Fruit fly (Drosophila melanogaster) whole organism, embryonic: Measurements from ENCODE around the gene CG2962.

Source experiments
- Abd-B ChIP-seq: fragments of 200-800 bp; sonication (Bioruptor generic); optimal IDR thresholded peaks from 2 replicates; lab custom pipeline; 2018; ENCODE audit warnings: missing biosample characterization, mild to moderate bottlenecking, missing genetic modification characterization, moderate library complexity
- Adf1 ChIP-seq: fragments of 200-800 bp; sonication (Bioruptor generic); IDR thresholded peaks from 2 replicates; pipeline ENCODE4 v1.3.6; 2022; ENCODE audit warnings: missing biosample characterization, missing genetic modification characterization
- Bdp1 ChIP-seq: fragments of 200-800 bp; sonication (Bioruptor generic); optimal IDR thresholded peaks from 3 replicates; lab custom pipeline; 2016; ENCODE audit warnings: missing biosample characterization, missing genetic modification characterization
- CG10274 ChIP-seq: fragments of 200-800 bp; sonication (Bioruptor generic); optimal IDR thresholded peaks from 3 replicates; lab custom pipeline; 2017; ENCODE audit warnings: missing biosample characterization, mild to moderate bottlenecking, missing genetic modification characterization
- CG11085 ChIP-seq: fragments of 200-800 bp; sonication (Bioruptor generic); IDR thresholded peaks from 2 replicates; pipeline ENCODE4 v1.3.6; 2022; ENCODE audit warnings: missing biosample characterization, missing genetic modification characterization
- CG11504 ChIP-seq: fragments of 200-800 bp; sonication (Bioruptor generic); optimal IDR thresholded peaks from 3 replicates; lab custom pipeline; 2019; ENCODE audit warnings: missing biosample characterization, mild to moderate bottlenecking, missing genetic modification characterization, moderate library complexity
- CG12299 ChIP-seq: fragments of 200-800 bp; sonication (Bioruptor generic); optimal IDR thresholded peaks from 2 replicates; lab custom pipeline; 2018; ENCODE audit warnings: missing biosample characterization, mild to moderate bottlenecking, missing genetic modification characterization
- CG12942 ChIP-seq: fragments of 200-800 bp; sonication (Bioruptor generic); optimal IDR thresholded peaks from 3 replicates; lab custom pipeline; 2016; ENCODE audit warnings: missing biosample characterization, missing genetic modification characterization
- CG17385 ChIP-seq: fragments of 200-800 bp; sonication (Bioruptor generic); optimal IDR thresholded peaks from 3 replicates; lab custom pipeline; 2018; ENCODE audit warnings: missing biosample characterization, mild to moderate bottlenecking, missing genetic modification characterization
- CG2712 ChIP-seq: fragments of 200-800 bp; optimal IDR thresholded peaks from 3 replicates; lab custom pipeline; 2019; ENCODE audit warnings: missing biosample characterization, mild to moderate bottlenecking, missing genetic modification characterization, moderate library complexity
- CG31365 ChIP-seq: fragments of 200-800 bp; sonication (Bioruptor generic); optimal IDR thresholded peaks from 2 replicates; lab custom pipeline; 2018; ENCODE audit warnings: missing biosample characterization, mild to moderate bottlenecking, missing genetic modification characterization
- CG31388 ChIP-seq: fragments of 200-800 bp; sonication (Bioruptor generic); optimal IDR thresholded peaks from 2 replicates; lab custom pipeline; 2016; ENCODE audit warnings: missing biosample characterization, missing genetic modification characterization
- CG3407 ChIP-seq: fragments of 200-800 bp; sonication (Bioruptor generic); optimal IDR thresholded peaks from 2 replicates; lab custom pipeline; 2018; ENCODE audit warnings: missing biosample characterization, mild to moderate bottlenecking, missing genetic modification characterization
- CG3995 ChIP-seq: fragments of 200-800 bp; sonication (Bioruptor generic); optimal IDR thresholded peaks from 3 replicates; lab custom pipeline; 2016; ENCODE audit warnings: missing biosample characterization, missing genetic modification characterization
- CG4854 ChIP-seq: fragments of 200-800 bp; sonication (Bioruptor generic); optimal IDR thresholded peaks from 2 replicates; lab custom pipeline; 2016; ENCODE audit warnings: missing biosample characterization, missing genetic modification characterization, inconsistent platforms
- CG5245 ChIP-seq: fragments of 200-800 bp; sonication (Bioruptor generic); optimal IDR thresholded peaks from 3 replicates; lab custom pipeline; 2016; ENCODE audit warnings: missing biosample characterization, missing genetic modification characterization
- CG6689 ChIP-seq: fragments of 200-800 bp; sonication (Bioruptor generic); IDR thresholded peaks from 2 replicates; pipeline ENCODE4 v1.3.6; 2022; ENCODE audit warnings: missing biosample characterization, missing genetic modification characterization
- CG7271 ChIP-seq: fragments of 200-800 bp; sonication (Bioruptor generic); optimal IDR thresholded peaks from 2 replicates; lab custom pipeline; 2018; ENCODE audit warnings: missing biosample characterization, mild to moderate bottlenecking, missing genetic modification characterization, moderate library complexity
- CG7372 ChIP-seq: fragments of 200-800 bp; sonication (Bioruptor generic); IDR thresholded peaks from 2 replicates; pipeline ENCODE4 v1.3.6; 2022; ENCODE audit warnings: missing biosample characterization, missing genetic modification characterization
- CG7963 ChIP-seq: fragments of 200-800 bp; sonication (Bioruptor generic); IDR thresholded peaks from 3 replicates; pipeline ENCODE4 v1.3.6; 2022; ENCODE audit warnings: missing biosample characterization, missing genetic modification characterization; ENCODE audit not compliant: partially characterized antibody
- CG8290 ChIP-seq, 3 experiments: fragments of 200-800 bp; sonication (Bioruptor generic); optimal IDR thresholded peaks; 2 replicates each; lab custom pipeline; 2016 to 2019; ENCODE audit warnings: missing biosample characterization in 3 of 3, missing genetic modification characterization in 3 of 3, mild to moderate bottlenecking in 2 of 3, moderate library complexity in 1 of 3
- CG9876 ChIP-seq: fragments of 200-800 bp; sonication (Bioruptor generic); optimal IDR thresholded peaks from 2 replicates; lab custom pipeline; 2016; ENCODE audit warnings: missing biosample characterization, missing genetic modification characterization
- CrebB ChIP-seq: fragments of 200-800 bp; sonication (Bioruptor generic); optimal IDR thresholded peaks from 3 replicates; lab custom pipeline; 2018; ENCODE audit warnings: missing biosample characterization, mild to moderate bottlenecking, missing genetic modification characterization
- D19A ChIP-seq: fragments of 200-800 bp; optimal IDR thresholded peaks from 3 replicates; lab custom pipeline; 2019; ENCODE audit warnings: missing biosample characterization, mild to moderate bottlenecking, missing genetic modification characterization, moderate library complexity
- Dip3 ChIP-seq: fragments of 200-800 bp; sonication (Bioruptor generic); optimal IDR thresholded peaks from 3 replicates; lab custom pipeline; 2016; ENCODE audit warnings: missing biosample characterization, missing genetic modification characterization
- Dll ChIP-seq: fragments of 200-800 bp; sonication (Bioruptor generic); IDR thresholded peaks from 4 replicates; pipeline ENCODE4 v1.3.6; 2022; ENCODE audit warnings: missing biosample characterization, missing genetic modification characterization; ENCODE audit not compliant: partially characterized antibody
- Eip74EF ChIP-seq, 2 experiments: fragments of 200-800 bp in 1 of 2; fragments of >200 bp in 1 of 2; sonication (Bioruptor generic) in 1 of 2; optimal IDR thresholded peaks; 2 replicates each; lab custom pipeline; 2017 to 2019; ENCODE audit warnings: missing biosample characterization in 2 of 2, missing genetic modification characterization in 2 of 2, mild to moderate bottlenecking in 1 of 2, moderate library complexity in 1 of 2
- Fer3 ChIP-seq: fragments of 200-800 bp; sonication (Bioruptor generic); optimal IDR thresholded peaks from 2 replicates; lab custom pipeline; 2018; ENCODE audit warnings: missing biosample characterization, mild to moderate bottlenecking, missing genetic modification characterization, moderate library complexity
- H2.0 ChIP-seq: fragments of 200-800 bp; sonication (Bioruptor generic); IDR thresholded peaks from 2 replicates; pipeline ENCODE4 v1.3.6; 2022; ENCODE audit warnings: missing biosample characterization, missing genetic modification characterization
- HLH3B ChIP-seq: fragments of 200-800 bp; sonication (Bioruptor generic); IDR thresholded peaks from 2 replicates; pipeline ENCODE4 v1.3.6; 2022; ENCODE audit warnings: missing biosample characterization, missing genetic modification characterization
- Hand ChIP-seq: fragments of 200-800 bp; sonication (Bioruptor generic); optimal IDR thresholded peaks from 2 replicates; lab custom pipeline; 2017; ENCODE audit warnings: mild to moderate bottlenecking, missing biosample characterization, missing genetic modification reagents, missing genetic modification characterization
- Mad ChIP-seq: fragments of 200-800 bp; sonication (Bioruptor generic); optimal IDR thresholded peaks from 2 replicates; lab custom pipeline; 2016; ENCODE audit warnings: missing biosample characterization, missing genetic modification characterization
- Oli ChIP-seq: fragments of 200-800 bp; sonication (Bioruptor generic); optimal IDR thresholded peaks from 2 replicates; lab custom pipeline; 2018; ENCODE audit warnings: missing biosample characterization, mild to moderate bottlenecking, missing genetic modification characterization, moderate library complexity
- chm ChIP-seq: fragments of 200-800 bp; sonication (Bioruptor generic); IDR thresholded peaks from 2 replicates; pipeline ENCODE4 v1.3.6; 2022; ENCODE audit warnings: missing biosample characterization, missing genetic modification characterization
- chn ChIP-seq: fragments of 200-800 bp; sonication (Bioruptor generic); optimal IDR thresholded peaks from 2 replicates; lab custom pipeline; 2016; ENCODE audit warnings: missing biosample characterization, missing genetic modification characterization
- emc ChIP-seq: fragments of 200-800 bp; sonication (Bioruptor generic); optimal IDR thresholded peaks from 2 replicates; lab custom pipeline; 2016; ENCODE audit warnings: missing biosample characterization, missing genetic modification characterization
- ems ChIP-seq: fragments of 200-800 bp; sonication (Bioruptor generic); optimal IDR thresholded peaks from 3 replicates; lab custom pipeline; 2016; ENCODE audit warnings: missing biosample characterization, missing genetic modification characterization
- ewg ChIP-seq: fragments of 200-800 bp; sonication (Bioruptor generic); optimal IDR thresholded peaks from 3 replicates; lab custom pipeline; 2017; ENCODE audit warnings: mild to moderate bottlenecking, missing biosample characterization, missing genetic modification reagents, missing genetic modification characterization
- mam ChIP-seq: fragments of 200-800 bp; sonication (Bioruptor generic); optimal IDR thresholded peaks from 3 replicates; lab custom pipeline; 2016; ENCODE audit warnings: missing biosample characterization, missing genetic modification characterization
- pnt ChIP-seq: fragments of 200-800 bp; sonication (Bioruptor generic); optimal IDR thresholded peaks from 3 replicates; lab custom pipeline; 2016; ENCODE audit warnings: missing biosample characterization, missing genetic modification characterization
- repo ChIP-seq: fragments of 200-800 bp; sonication (Bioruptor generic); optimal IDR thresholded peaks from 2 replicates; lab custom pipeline; 2016; ENCODE audit warnings: missing biosample characterization, missing genetic modification characterization
- ro ChIP-seq: fragments of 200-800 bp; sonication (Bioruptor generic); IDR thresholded peaks from 2 replicates; pipeline ENCODE4 v1.3.6; 2022; ENCODE audit warnings: missing biosample characterization, missing genetic modification characterization
- sc ChIP-seq, 3 experiments: fragments of >200 bp in 2 of 3; fragments of 200-800 bp in 1 of 3; sonication (Bioruptor generic) in 1 of 3; optimal IDR thresholded peaks; 2 replicates in 2 of 3; 3 replicates in 1 of 3; lab custom pipeline; 2017; ENCODE audit warnings: mild to moderate bottlenecking in 1 of 3, missing biosample characterization in 1 of 3, missing genetic modification characterization in 1 of 3, missing genetic modification reagents in 1 of 3
- sd ChIP-seq: fragments of 200-800 bp; sonication (Bioruptor generic); optimal IDR thresholded peaks from 3 replicates; lab custom pipeline; 2018; ENCODE audit warnings: missing biosample characterization, mild to moderate bottlenecking, missing genetic modification characterization, moderate library complexity
- sens ChIP-seq: fragments of 200-800 bp; sonication (Bioruptor generic); peaks from one replicate; lab custom pipeline; 2016; ENCODE audit warnings: missing biosample characterization, missing genetic modification characterization
- seq ChIP-seq: fragments of 200-800 bp; sonication (Bioruptor generic); IDR thresholded peaks from 2 replicates; pipeline ENCODE4 v1.3.6; 2022; ENCODE audit warnings: missing biosample characterization, missing genetic modification characterization
- tin ChIP-seq: fragments of 200-800 bp; sonication (Bioruptor generic); optimal IDR thresholded peaks from 3 replicates; lab custom pipeline; 2016; ENCODE audit warnings: missing biosample characterization, missing genetic modification characterization
- tio ChIP-seq: fragments of 200-800 bp; sonication (Bioruptor generic); optimal IDR thresholded peaks from 2 replicates; lab custom pipeline; 2017; ENCODE audit warnings: missing biosample characterization, missing genetic modification characterization, inconsistent platforms
- tna ChIP-seq: fragments of 200-800 bp; sonication (Bioruptor generic); IDR thresholded peaks from 2 replicates; pipeline ENCODE4 v1.3.6; 2022; ENCODE audit warnings: missing biosample characterization, missing genetic modification characterization; ENCODE audit not compliant: partially characterized antibody
- trh ChIP-seq: fragments of 200-800 bp; sonication (Bioruptor generic); optimal IDR thresholded peaks from 2 replicates; lab custom pipeline; 2016; ENCODE audit warnings: missing biosample characterization, missing genetic modification characterization

The CG2962 gene

DNA sequence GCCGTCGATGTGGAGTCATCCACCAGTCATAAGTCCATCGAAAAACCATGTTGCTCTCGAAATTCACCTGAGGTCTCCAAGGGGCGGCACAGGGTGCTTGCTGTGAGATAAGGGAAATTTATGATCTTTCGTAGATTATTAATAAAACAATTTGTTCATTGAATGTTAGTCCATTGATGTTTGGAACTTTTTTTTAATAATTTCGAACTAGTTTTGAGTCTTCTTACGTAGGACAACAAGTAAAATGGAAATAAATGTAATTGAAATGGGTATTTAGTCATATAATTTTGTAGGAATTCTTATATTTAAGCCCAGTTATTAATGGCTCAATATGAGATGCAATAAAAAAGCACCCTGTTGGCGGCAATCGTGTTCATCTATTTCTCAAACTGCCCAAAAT lies 16.1 kb upstream of the CG2962 start (continued):
- TF ChIP-seq repo (GFP tag; lab: Kevin White, UChicago): no peak
- TF ChIP-seq Eip74EF (GFP tag; optimal IDR thresholded peaks at IDR 0.05; lab: Kevin White, UChicago): peak in 1 of 2 experiments; percentile 83
- no peak for TF ChIP-seq emc (GFP tag; lab: Kevin White, UChicago)
- peak; percentile 66 for TF ChIP-seq Abd-B (GFP tag; lab: Kevin White, UChicago)
- peak; percentile 74 for TF ChIP-seq tio (GFP tag; lab: Kevin White, UChicago)
- peak; percentile 60 for TF ChIP-seq Fer3 (tag; lab: Kevin White, UChicago)
- peak; percentile 36 for TF ChIP-seq Dip3 (GFP tag; lab: Kevin White, UChicago)
- TF ChIP-seq chm (GFP tag; lab: Robert Waterston, UW): no peak; the same call in 1 of the 2 replicates
- peak; percentile 24 for TF ChIP-seq Mad
- TF ChIP-seq Oli: peak; percentile 90
- TF ChIP-seq CG9876 (GFP tag; lab: Kevin White, UChicago): no peak
- peak; percentile 75 for TF ChIP-seq CG12299
- peak; percentile 50 for TF ChIP-seq trh (GFP tag; lab: Kevin White, UChicago)
- TF ChIP-seq ro: no peak
- TF ChIP-seq ewg (GFP tag; lab: Kevin White, UChicago): peak; percentile 63
- TF ChIP-seq D19A (tag; lab: Kevin White, UChicago): peak; percentile 67
- TF ChIP-seq CG6689 (GFP tag; lab: Robert Waterston, UW): peak; percentile 80
- peak; percentile 22 for TF ChIP-seq CG5245 (GFP tag; lab: Kevin White, UChicago)
- TF ChIP-seq H2.0 (GFP tag; lab: Robert Waterston, UW): peak; percentile 49; the same call in 1 of the 2 replicates
- peak; percentile 88 for TF ChIP-seq CG11504 (tag; lab: Kevin White, UChicago)
- TF ChIP-seq CG3407: peak; percentile 59
- TF ChIP-seq CG8290 (GFP tag; optimal IDR thresholded peaks at IDR 0.05; lab: Kevin White, UChicago): no peak
- no peak for TF ChIP-seq CG8290 (tag; optimal IDR thresholded peaks at IDR 0.05; lab: Kevin White, UChicago)
- no peak for TF ChIP-seq CG7271 (tag; lab: Kevin White, UChicago)
- no peak for TF ChIP-seq Dll (GFP tag; lab: Robert Waterston, UW)
- peak; percentile 15 for TF ChIP-seq CG31365 (tag; lab: Kevin White, UChicago)
- no peak for TF ChIP-seq CG11085 (GFP tag; lab: Robert Waterston, UW)
- peak; percentile 17 for TF ChIP-seq CG10274 (GFP tag; lab: Kevin White, UChicago)
- TF ChIP-seq CG31388 (GFP tag; lab: Kevin White, UChicago): no peak
- peak; percentile 82 for TF ChIP-seq CG2712
- peak; percentile 48 for TF ChIP-seq ems (GFP tag; lab: Kevin White, UChicago)
- TF ChIP-seq Adf1 (GFP tag; lab: Robert Waterston, UW): 0 out of 2 replicates have a peak, but pooled peaks have one; percentile 10
- TF ChIP-seq CrebB (tag; lab: Kevin White, UChicago): peak; percentile 68
- TF ChIP-seq CG4854: no peak
- no peak for TF ChIP-seq tna (GFP tag; lab: Robert Waterston, UW)
- TF ChIP-seq chn: peak; percentile 56
- peak; percentile 39 for TF ChIP-seq Hand (GFP tag; lab: Kevin White, UChicago)
- peak; percentile 7 for TF ChIP-seq pnt (GFP tag; lab: Kevin White, UChicago)
- TF ChIP-seq CG12942: peak; percentile 49
- peak; percentile 54 for TF ChIP-seq mam (GFP tag; lab: Kevin White, UChicago)
- TF ChIP-seq CG7372 (GFP tag; lab: Robert Waterston, UW): peak; percentile 30; the same call in 1 of the 2 replicates
- TF ChIP-seq sd (tag; lab: Kevin White, UChicago): peak; percentile 62
- TF ChIP-seq sens: peak; percentile 91
- TF ChIP-seq CG7963 (GFP tag; lab: Robert Waterston, UW): no peak
- peak; percentile 36 for TF ChIP-seq Bdp1 (GFP tag; lab: Kevin White, UChicago)
- TF ChIP-seq CG17385: peak; percentile 63
- peak; percentile 82 for TF ChIP-seq seq (GFP tag; lab: Robert Waterston, UW)
- TF ChIP-seq CG3995 (GFP tag; lab: Kevin White, UChicago): no peak
- TF ChIP-seq sc (optimal IDR thresholded peaks at IDR 0.05; lab: Kevin White, UChicago): no peak
- peak; percentile 29 for TF ChIP-seq sc (GFP tag; optimal IDR thresholded peaks at IDR 0.05; lab: Kevin White, UChicago)
- TF ChIP-seq tin: peak; percentile 17
- peak; percentile 53 for TF ChIP-seq HLH3B
